Worm (Caenorhabditis elegans): ENCODE measurements around the gene T06E8.8.

The T06E8.8 gene

ce11 chrV:10012639-10013038, 30.9 kb upstream of the T06E8.8 start:
- TF ChIP-seq ref-1 (GFP tag; conservative IDR thresholded peaks at IDR 0.05): no peak
- no peak for TF ChIP-seq ztf-29 (GFP tag; IDR thresholded peaks at IDR 0.05)
- TF ChIP-seq flt-1 (GFP tag; IDR thresholded peaks at IDR 0.05): no peak
- TF ChIP-seq T22C8.4 (GFP tag; IDR thresholded peaks at IDR 0.05): no peak
- TF ChIP-seq ztf-23 (GFP tag; IDR thresholded peaks at IDR 0.05): no peak
- no peak for TF ChIP-seq tab-1 (GFP tag; IDR thresholded peaks at IDR 0.05)
- TF ChIP-seq cog-1 (tag; optimal IDR thresholded peaks at IDR 0.05): no peak
- no peak for TF ChIP-seq klf-2 (GFP tag; conservative IDR thresholded peaks at IDR 0.05)
- TF ChIP-seq med-1 (GFP tag; optimal IDR thresholded peaks at IDR 0.05; ENCODE audit: insufficient read depth): no peak

ce11 chrV:10018291-10018690, 25.3 kb upstream of the T06E8.8 start:
- no peak for TF ChIP-seq med-1 (GFP tag; optimal IDR thresholded peaks at IDR 0.05; ENCODE audit: insufficient read depth)

- TF ChIP-seq ztf-29 (GFP tag; IDR thresholded peaks at IDR 0.05) (no peak), ztf-23 (GFP tag; IDR thresholded peaks at IDR 0.05) (no peak), flt-1 (GFP tag; IDR thresholded peaks at IDR 0.05) (no peak), ref-1 (GFP tag; conservative IDR thresholded peaks at IDR 0.05) (no peak), klf-2 (GFP tag; conservative IDR thresholded peaks at IDR 0.05) (no peak)
Observed at ce11 chrV:10019083-10019624, 24.4 kb upstream of the T06E8.8 start.

- TF ChIP-seq flt-1 (GFP tag; IDR thresholded peaks at IDR 0.05) (no peak), ref-1 (GFP tag; conservative IDR thresholded peaks at IDR 0.05) (no peak), med-1 (GFP tag; optimal IDR thresholded peaks at IDR 0.05; ENCODE audit: insufficient read depth) (no peak), cog-1 (tag; optimal IDR thresholded peaks at IDR 0.05) (no peak), ztf-23 (GFP tag; IDR thresholded peaks at IDR 0.05) (no peak), tab-1 (GFP tag; IDR thresholded peaks at IDR 0.05) (no peak), T22C8.4 (GFP tag; IDR thresholded peaks at IDR 0.05) (no peak), klf-2 (GFP tag; conservative IDR thresholded peaks at IDR 0.05) (no peak), ztf-29 (GFP tag; IDR thresholded peaks at IDR 0.05) (no peak)
Observed at ce11 chrV:10019934-10020333, 23.6 kb upstream of the T06E8.8 start.

ce11 chrV:10023062-10023536, 20.4 kb upstream of the T06E8.8 start:
- TF ChIP-seq T22C8.4 (GFP tag; IDR thresholded peaks at IDR 0.05) (no peak), ztf-23 (GFP tag; IDR thresholded peaks at IDR 0.05) (no peak), tab-1 (GFP tag; IDR thresholded peaks at IDR 0.05) (no peak), ztf-29 (GFP tag; IDR thresholded peaks at IDR 0.05) (no peak), ref-1 (GFP tag; conservative IDR thresholded peaks at IDR 0.05) (no peak), klf-2 (GFP tag; conservative IDR thresholded peaks at IDR 0.05) (no peak), med-1 (GFP tag; optimal IDR thresholded peaks at IDR 0.05; ENCODE audit: insufficient read depth) (no peak), cog-1 (tag; optimal IDR thresholded peaks at IDR 0.05) (no peak), flt-1 (GFP tag; IDR thresholded peaks at IDR 0.05) (no peak)

ce11 chrV:10030992-10031383, 12.6 kb upstream of the T06E8.8 start, which contains the start of gene acl-2:
Gene acl-2, minus strand, starts transcription at chrV:10031092.
- TF ChIP-seq cog-1 (tag; optimal IDR thresholded peaks at IDR 0.05) (no peak), med-1 (GFP tag; optimal IDR thresholded peaks at IDR 0.05; ENCODE audit: insufficient read depth) (no peak), ztf-23 (GFP tag; IDR thresholded peaks at IDR 0.05) (no peak), ztf-29 (GFP tag; IDR thresholded peaks at IDR 0.05) (no peak), flt-1 (GFP tag; IDR thresholded peaks at IDR 0.05) (no peak), ref-1 (GFP tag; conservative IDR thresholded peaks at IDR 0.05) (no peak), T22C8.4 (GFP tag; IDR thresholded peaks at IDR 0.05) (no peak), tab-1 (GFP tag; IDR thresholded peaks at IDR 0.05) (no peak), klf-2 (GFP tag; conservative IDR thresholded peaks at IDR 0.05) (no peak)

ce11 chrV:10031384-10032171, 12.0 kb upstream of the T06E8.8 start:
- TF ChIP-seq med-1 (GFP tag; optimal IDR thresholded peaks at IDR 0.05; ENCODE audit: insufficient read depth) (no peak), ztf-29 (GFP tag; IDR thresholded peaks at IDR 0.05) (no peak), ztf-23 (GFP tag; IDR thresholded peaks at IDR 0.05) (0 out of 2 replicates have a peak, but pooled peaks have one; percentile 29), ref-1 (GFP tag; conservative IDR thresholded peaks at IDR 0.05) (no peak)

- no peak for TF ChIP-seq cog-1 (tag; optimal IDR thresholded peaks at IDR 0.05)
- no peak for TF ChIP-seq flt-1 (GFP tag; IDR thresholded peaks at IDR 0.05)
- TF ChIP-seq ref-1 (GFP tag; conservative IDR thresholded peaks at IDR 0.05): no peak
- no peak for TF ChIP-seq ztf-23 (GFP tag; IDR thresholded peaks at IDR 0.05)
- TF ChIP-seq T22C8.4 (GFP tag; IDR thresholded peaks at IDR 0.05): no peak
- no peak for TF ChIP-seq tab-1 (GFP tag; IDR thresholded peaks at IDR 0.05)
- TF ChIP-seq ztf-29 (GFP tag; IDR thresholded peaks at IDR 0.05): no peak
- no peak for TF ChIP-seq klf-2 (GFP tag; conservative IDR thresholded peaks at IDR 0.05)
- TF ChIP-seq med-1 (GFP tag; optimal IDR thresholded peaks at IDR 0.05; ENCODE audit: insufficient read depth): no peak
Observed at ce11 chrV:10035586-10035985, 8.0 kb upstream of the T06E8.8 start.

- TF ChIP-seq tab-1 (GFP tag; IDR thresholded peaks at IDR 0.05) (no peak), flt-1 (GFP tag; IDR thresholded peaks at IDR 0.05) (0 out of 2 replicates have a peak, but pooled peaks have one; percentile 61), klf-2 (GFP tag; conservative IDR thresholded peaks at IDR 0.05) (no peak)
Observed at ce11 chrV:10036275-10036674, 7.3 kb upstream of the T06E8.8 start, which contains the start of gene T06E8.2. Gene T06E8.2, minus strand, starts transcription at chrV:10036413.

- TF ChIP-seq ref-1 (GFP tag; conservative IDR thresholded peaks at IDR 0.05): no peak
- TF ChIP-seq med-1 (GFP tag; optimal IDR thresholded peaks at IDR 0.05; ENCODE audit: insufficient read depth): no peak
- TF ChIP-seq flt-1 (GFP tag; IDR thresholded peaks at IDR 0.05): no peak
- TF ChIP-seq tab-1 (GFP tag; IDR thresholded peaks at IDR 0.05): no peak
- TF ChIP-seq ztf-29 (GFP tag; IDR thresholded peaks at IDR 0.05): no peak
- TF ChIP-seq T22C8.4 (GFP tag; IDR thresholded peaks at IDR 0.05): no peak
- TF ChIP-seq cog-1 (tag; optimal IDR thresholded peaks at IDR 0.05): no peak
- no peak for TF ChIP-seq klf-2 (GFP tag; conservative IDR thresholded peaks at IDR 0.05)
- TF ChIP-seq ztf-23 (GFP tag; IDR thresholded peaks at IDR 0.05): no peak
Observed at ce11 chrV:10037040-10037439, 6.5 kb upstream of the T06E8.8 start, which contains the start of gene F57A8.1. Gene F57A8.1, plus strand, starts transcription at chrV:10037340.

Data from whole organism, midembryonic.